Worm (Caenorhabditis elegans) whole organism, L2 larva: ENCODE results near the gene zig-3.

Experiments used
- nhr-12 ChIP-seq: fragments of 150-350 bp; optimal IDR thresholded peaks from 2 replicates; lab custom pipeline; 2014; ENCODE audit warnings: missing biosample characterization, missing genetic modification characterization
- sma-9 ChIP-seq, 2 experiments: fragments of 150-350 bp in 1 of 2; sonication (generic microtip) in 1 of 2; optimal IDR thresholded peaks; 2 replicates each; lab custom pipeline; 2014 to 2016; ENCODE audit warnings: missing genetic modification characterization in 2 of 2, mild to moderate bottlenecking in 1 of 2, missing biosample characterization in 1 of 2, missing compliant biosample characterization in 1 of 2, missing genetic modification reagents in 1 of 2, moderate library complexity in 1 of 2

- TF ChIP-seq sma-9 (GFP tag; optimal IDR thresholded peaks at IDR 0.05; lab: Kevin White, UChicago) (no peak), sma-9 (tag; optimal IDR thresholded peaks at IDR 0.05; lab: Kevin White, UChicago) (no peak), nhr-12 (tag; lab: Kevin White, UChicago) (no peak)
These were observed 14.5 kb upstream of the zig-3 start for ce11 chrX:7916076-7916475.
